Worm (Caenorhabditis elegans) whole organism, L4/young adult: ENCODE data around the gene F42C5.9.

Source experiments
- W03F9.2 ChIP-seq: fragments of 150-350 bp; optimal IDR thresholded peaks from 2 replicates; lab custom pipeline; 2014; ENCODE audit warnings: missing biosample characterization, missing genetic modification characterization
- dao-5 ChIP-seq: sonication (generic microtip); optimal IDR thresholded peaks from 2 replicates; lab custom pipeline; 2016; ENCODE audit warnings: missing genotype, missing genetic modification characterization, moderate library complexity, missing compliant biosample characterization

- TF ChIP-seq W03F9.2, result no peak
- TF ChIP-seq dao-5, result no peak
Measured at ce11 chrIV:7339095-7339494, 22.2 kb upstream of the F42C5.9 start.
